Worm (Caenorhabditis elegans): Measurements from ENCODE around the gene F59A1.6.
A peak's percentile ranks its signal among the peaks of the same experiment; 100 is the strongest.

Gene F59A1.6

ce11 chrV:17722553-17722952 is 37.6 kb downstream of the F59A1.6 start:
- no peak for TF ChIP-seq sem-2 (GFP tag; optimal IDR thresholded peaks at IDR 0.05)
- TF ChIP-seq unc-39 (tag; optimal IDR thresholded peaks at IDR 0.05), result no peak
- no peak for TF ChIP-seq zip-8 (tag; optimal IDR thresholded peaks at IDR 0.05)
- no peak for TF ChIP-seq M03D4.4 (tag; optimal IDR thresholded peaks at IDR 0.05)
- TF ChIP-seq pha-4 (tag; optimal IDR thresholded peaks at IDR 0.05), result no peak
- no peak for TF ChIP-seq nhr-12 (tag; optimal IDR thresholded peaks at IDR 0.05)
- no peak for TF ChIP-seq nhr-76 (tag; optimal IDR thresholded peaks at IDR 0.05)
- no peak for TF ChIP-seq ceh-83 (GFP tag; optimal IDR thresholded peaks at IDR 0.05)
- TF ChIP-seq nhr-28 (tag; optimal IDR thresholded peaks at IDR 0.05), result no peak
- no peak for TF ChIP-seq bed-3 (GFP tag; optimal IDR thresholded peaks at IDR 0.05)
- no peak for TF ChIP-seq nhr-2 (tag; optimal IDR thresholded peaks at IDR 0.05)
- no peak for TF ChIP-seq drap-1 (GFP tag; optimal IDR thresholded peaks at IDR 0.05)
- no peak for TF ChIP-seq ceh-43 (GFP tag; optimal IDR thresholded peaks at IDR 0.05)
- no peak for TF ChIP-seq elt-3 (tag; optimal IDR thresholded peaks at IDR 0.05)

DNA sequence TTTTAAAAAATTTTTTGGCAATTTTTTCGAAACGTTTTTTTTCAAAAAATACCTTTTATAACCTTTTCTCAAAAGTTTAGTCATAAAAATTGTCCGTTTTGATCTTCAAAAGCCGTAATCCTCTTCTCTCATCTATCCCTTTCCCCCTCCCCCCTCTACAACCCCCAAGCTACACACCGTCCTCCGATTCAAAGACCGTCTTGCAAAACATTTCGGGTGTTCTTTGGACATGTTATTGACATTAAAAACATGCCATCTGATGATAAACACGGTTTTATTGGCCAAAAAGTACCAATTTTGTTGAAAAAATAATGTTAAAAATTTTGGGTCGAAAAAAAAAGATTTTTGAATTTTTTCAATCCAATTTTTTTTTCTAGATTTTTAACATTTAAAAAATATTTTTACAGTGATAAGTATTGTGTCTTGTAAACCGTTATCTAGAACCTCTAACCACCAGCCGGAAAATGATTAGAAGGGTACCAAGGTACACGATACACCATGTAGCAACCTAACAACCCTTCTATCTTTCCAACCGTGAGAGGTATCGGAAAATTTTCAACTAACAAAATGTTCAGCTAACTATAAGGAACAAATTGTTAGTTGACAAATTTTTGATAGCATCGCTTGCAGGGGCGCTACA is 38.3 kb downstream of the F59A1.6 start:
- TF ChIP-seq ham-2 (GFP tag; optimal IDR thresholded peaks at IDR 0.05) (no peak), mab-5 (tag; optimal IDR thresholded peaks at IDR 0.05) (no peak), snpc-4 (tag; optimal IDR thresholded peaks at IDR 0.05) (no peak), sptf-1 (tag; optimal IDR thresholded peaks at IDR 0.05) (no peak), lsy-2 (tag; optimal IDR thresholded peaks at IDR 0.05) (no peak), unc-39 (tag; optimal IDR thresholded peaks at IDR 0.05) (no peak), hlh-1 (tag; optimal IDR thresholded peaks at IDR 0.05) (no peak), mep-1 (tag; optimal IDR thresholded peaks at IDR 0.05) (no peak), M03D4.4 (tag; optimal IDR thresholded peaks at IDR 0.05) (no peak), nhr-2 (tag; optimal IDR thresholded peaks at IDR 0.05) (no peak), nhr-237 (tag; optimal IDR thresholded peaks at IDR 0.05) (no peak), nhr-12 (tag; optimal IDR thresholded peaks at IDR 0.05) (no peak)

DNA sequence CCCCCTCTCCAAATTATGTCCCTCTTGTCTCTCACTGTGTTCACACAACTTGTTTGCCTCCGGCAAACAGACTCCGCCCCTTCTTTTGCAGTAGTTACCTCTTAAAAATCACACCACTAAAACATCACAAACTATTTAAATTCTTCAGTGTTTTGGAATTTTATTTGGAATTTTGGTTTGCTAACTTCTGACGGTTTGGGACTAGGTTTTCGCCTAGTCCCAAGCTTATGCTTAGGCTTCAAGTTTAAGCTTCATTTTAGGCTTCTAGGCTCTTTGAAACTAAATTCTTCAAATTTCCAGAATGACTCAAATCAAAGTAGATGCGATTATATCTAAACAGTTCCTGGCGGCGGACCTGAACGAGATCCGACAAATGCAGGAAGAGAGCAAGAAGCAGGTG is 39.8 kb downstream of the F59A1.6 start, which contains the start of gene fat-5:
fat-5 (plus strand) TSS at position 301 of the 400 bp plus-strand sequence.
- TF ChIP-seq lin-13 (tag; optimal IDR thresholded peaks at IDR 0.05), result no peak

- TF ChIP-seq unc-120 (tag; optimal IDR thresholded peaks at IDR 0.05; ENCODE audit: poor library complexity, severe bottlenecking) (no peak), ham-2 (GFP tag; optimal IDR thresholded peaks at IDR 0.05) (peak; percentile 48), ces-1 (GFP tag; optimal IDR thresholded peaks at IDR 0.05) (no peak), nhr-28 (tag; optimal IDR thresholded peaks at IDR 0.05) (no peak)
Observed at ce11 chrV:17728336-17728735, 43.4 kb downstream of the F59A1.6 start.

- peak; percentile 81 for TF ChIP-seq unc-62 (GFP tag; optimal IDR thresholded peaks at IDR 0.05)
- TF ChIP-seq unc-120 (tag; optimal IDR thresholded peaks at IDR 0.05; ENCODE audit: poor library complexity, severe bottlenecking), result no peak
- TF ChIP-seq hlh-1 (tag; optimal IDR thresholded peaks at IDR 0.05), result peak; percentile 81
Observed at ce11 chrV:17728757-17729156, 43.8 kb downstream of the F59A1.6 start.

DNA sequence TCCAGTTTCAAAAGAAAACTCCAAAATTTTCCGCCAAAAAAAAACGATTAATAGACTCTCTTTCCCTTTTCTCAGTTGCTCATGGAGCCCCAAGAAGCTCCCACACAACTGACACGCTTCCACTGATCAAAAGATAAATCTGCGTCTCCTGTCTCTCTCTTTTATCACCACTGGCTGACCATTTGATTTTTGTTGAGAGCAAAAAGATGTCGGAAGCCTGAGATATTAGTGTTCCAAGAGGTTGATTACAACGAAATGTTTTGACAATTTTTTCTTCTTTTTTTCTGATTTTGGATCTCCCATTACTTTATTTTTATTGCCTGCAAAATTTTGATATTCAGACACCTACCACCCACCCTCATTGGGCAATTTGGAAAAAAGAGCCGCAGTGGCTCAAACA is 47.6 kb downstream of the F59A1.6 start, which contains the start of gene twk-42:
twk-42 (minus strand) TSS at position 101 of the 400 bp plus-strand sequence.
- TF ChIP-seq drap-1 (GFP tag; optimal IDR thresholded peaks at IDR 0.05) (no peak), mab-5 (tag; optimal IDR thresholded peaks at IDR 0.05) (no peak), ces-1 (GFP tag; optimal IDR thresholded peaks at IDR 0.05) (no peak), nhr-76 (tag; optimal IDR thresholded peaks at IDR 0.05) (no peak), nhr-2 (tag; optimal IDR thresholded peaks at IDR 0.05) (no peak), hlh-1 (tag; optimal IDR thresholded peaks at IDR 0.05) (peak; percentile 26)

Data from whole organism, mixed stage, embryonic.